Fruit fly (Drosophila melanogaster) whole organism, embryonic: Measurements from ENCODE around the gene Bx42.
A peak's percentile ranks its signal among the peaks of the same experiment; 100 is the strongest.

Source experiments
- Antp ChIP-seq: fragments of 200-800 bp; sonication (Bioruptor generic); optimal IDR thresholded peaks from 3 replicates; lab custom pipeline; 2016; ENCODE audit warnings: missing biosample characterization, missing genetic modification characterization
- Atf-2 ChIP-seq: fragments of 200-800 bp; sonication (Bioruptor generic); optimal IDR thresholded peaks from 2 replicates; lab custom pipeline; 2016; ENCODE audit warnings: missing biosample characterization, missing genetic modification characterization
- CG11085 ChIP-seq: fragments of 200-800 bp; sonication (Bioruptor generic); IDR thresholded peaks from 2 replicates; pipeline ENCODE4 v1.3.6; 2022; ENCODE audit warnings: missing biosample characterization, missing genetic modification characterization
- CG11560 ChIP-seq: fragments of 200-800 bp; sonication (Bioruptor generic); IDR thresholded peaks from 3 replicates; pipeline ENCODE4 v1.3.6; 2022; ENCODE audit warnings: missing biosample characterization, missing genetic modification characterization
- CG11696 ChIP-seq: fragments of 200-800 bp; sonication (Bioruptor generic); IDR thresholded peaks from 2 replicates; pipeline ENCODE4 v1.3.6; 2022; ENCODE audit warnings: missing biosample characterization, missing genetic modification characterization
- CG12391 ChIP-seq: fragments of 200-800 bp; sonication (Bioruptor generic); optimal IDR thresholded peaks from 3 replicates; lab custom pipeline; 2018; ENCODE audit warnings: missing biosample characterization, mild to moderate bottlenecking, missing genetic modification characterization, moderate library complexity
- CG15269 ChIP-seq: fragments of 200-800 bp; sonication (Bioruptor generic); optimal IDR thresholded peaks from 2 replicates; lab custom pipeline; 2018; ENCODE audit warnings: missing biosample characterization, mild to moderate bottlenecking, missing genetic modification characterization, moderate library complexity
- CG1529 ChIP-seq: fragments of 200-800 bp; sonication (Bioruptor generic); optimal IDR thresholded peaks from 3 replicates; lab custom pipeline; 2018; ENCODE audit warnings: missing biosample characterization, missing genetic modification characterization
- CG17802 ChIP-seq: fragments of 200-800 bp; sonication (Bioruptor generic); optimal IDR thresholded peaks from 2 replicates; lab custom pipeline; 2018; ENCODE audit warnings: missing biosample characterization, mild to moderate bottlenecking, missing genetic modification characterization, moderate library complexity
- CG2116 ChIP-seq: fragments of 200-800 bp; sonication (Bioruptor generic); optimal IDR thresholded peaks from 3 replicates; lab custom pipeline; 2018; ENCODE audit warnings: missing biosample characterization, mild to moderate bottlenecking, missing genetic modification characterization
- CG3838 ChIP-seq: fragments of 200-800 bp; sonication (Bioruptor generic); optimal IDR thresholded peaks from 3 replicates; lab custom pipeline; 2016; ENCODE audit warnings: missing biosample characterization, missing genetic modification characterization
- CG3995 ChIP-seq: fragments of 200-800 bp; sonication (Bioruptor generic); optimal IDR thresholded peaks from 3 replicates; lab custom pipeline; 2016; ENCODE audit warnings: missing biosample characterization, missing genetic modification characterization
- CG42726 ChIP-seq: fragments of 200-800 bp; sonication (Bioruptor generic); IDR thresholded peaks from 2 replicates; pipeline ENCODE4 v1.3.6; 2022; ENCODE audit warnings: missing biosample characterization, missing genetic modification characterization; ENCODE audit not compliant: partially characterized antibody
- CG4707 ChIP-seq: fragments of 200-800 bp; sonication (Bioruptor generic); optimal IDR thresholded peaks from 2 replicates; lab custom pipeline; 2018; ENCODE audit warnings: missing biosample characterization, mild to moderate bottlenecking, missing genetic modification characterization, moderate library complexity
- CG4854 ChIP-seq: fragments of 200-800 bp; sonication (Bioruptor generic); optimal IDR thresholded peaks from 2 replicates; lab custom pipeline; 2016; ENCODE audit warnings: missing biosample characterization, missing genetic modification characterization, inconsistent platforms
- CG6272 ChIP-seq: fragments of 200-800 bp; sonication (Bioruptor generic); IDR thresholded peaks from 2 replicates; pipeline ENCODE4 v1.3.6; 2022; ENCODE audit warnings: missing biosample characterization, missing genetic modification characterization
- CG6791 ChIP-seq: fragments of 200-800 bp; sonication (Bioruptor generic); IDR thresholded peaks from 3 replicates; pipeline ENCODE4 v1.3.6; 2022; ENCODE audit warnings: missing biosample characterization, missing genetic modification characterization; ENCODE audit not compliant: partially characterized antibody
- CG7556 ChIP-seq: fragments of 200-800 bp; sonication (Bioruptor generic); optimal IDR thresholded peaks from 2 replicates; lab custom pipeline; 2017; ENCODE audit warnings: missing biosample characterization, mild to moderate bottlenecking, missing genetic modification characterization
- CG8388 ChIP-seq: fragments of 200-800 bp; sonication (Bioruptor generic); optimal IDR thresholded peaks from 2 replicates; lab custom pipeline; 2019; ENCODE audit warnings: missing biosample characterization, mild to moderate bottlenecking, missing genetic modification characterization, moderate library complexity
- CG9727 ChIP-seq: fragments of 200-800 bp; sonication (Bioruptor generic); optimal IDR thresholded peaks from 3 replicates; lab custom pipeline; 2017; ENCODE audit warnings: missing biosample characterization, mild to moderate bottlenecking, missing genetic modification characterization
- Dek ChIP-seq: fragments of 200-800 bp; sonication (Bioruptor generic); optimal IDR thresholded peaks from 3 replicates; lab custom pipeline; 2019; ENCODE audit warnings: missing biosample characterization, mild to moderate bottlenecking, missing genetic modification characterization, moderate library complexity
- Gsc ChIP-seq: fragments of 200-800 bp; sonication (Bioruptor generic); IDR thresholded peaks from 2 replicates; pipeline ENCODE4 v1.3.6; 2022; ENCODE audit warnings: missing biosample characterization, missing genetic modification characterization
- Hand ChIP-seq: fragments of 200-800 bp; sonication (Bioruptor generic); optimal IDR thresholded peaks from 2 replicates; lab custom pipeline; 2017; ENCODE audit warnings: mild to moderate bottlenecking, missing biosample characterization, missing genetic modification reagents, missing genetic modification characterization
- Hey ChIP-seq: fragments of 200-800 bp; sonication (Bioruptor generic); optimal IDR thresholded peaks from 3 replicates; lab custom pipeline; 2018; ENCODE audit warnings: missing biosample characterization, mild to moderate bottlenecking, missing genetic modification characterization
- Hr51 ChIP-seq, 2 experiments: fragments of 200-800 bp; sonication (Bioruptor generic); optimal IDR thresholded peaks; 2 replicates in 1 of 2; 3 replicates in 1 of 2; lab custom pipeline; 2016 to 2018; ENCODE audit warnings: missing biosample characterization in 2 of 2, missing genetic modification characterization in 2 of 2, mild to moderate bottlenecking in 1 of 2, moderate library complexity in 1 of 2
- MESR4 ChIP-seq: fragments of 200-800 bp; sonication (Bioruptor generic); optimal IDR thresholded peaks from 2 replicates; lab custom pipeline; 2018; ENCODE audit warnings: missing biosample characterization, mild to moderate bottlenecking, missing genetic modification characterization, moderate library complexity
- Med ChIP-seq: fragments of 200-800 bp; sonication (Bioruptor generic); peaks from one replicate; lab custom pipeline; 2016; ENCODE audit warnings: missing biosample characterization, missing genetic modification characterization, mild to moderate bottlenecking, inconsistent platforms, moderate library complexity
- Ssrp ChIP-seq: fragments of 200-800 bp; sonication (Bioruptor generic); optimal IDR thresholded peaks from 2 replicates; lab custom pipeline; 2018; ENCODE audit warnings: missing biosample characterization, mild to moderate bottlenecking, missing genetic modification characterization, moderate library complexity
- Stat92E ChIP-seq, 3 experiments: fragments of >200 bp in 2 of 3; fragments of 200-800 bp in 1 of 3; sonication (Bioruptor generic) in 1 of 3; optimal IDR thresholded peaks; 2 replicates each; lab custom pipeline; 2017 to 2019; ENCODE audit warnings: missing biosample characterization in 3 of 3, missing genetic modification characterization in 3 of 3, mild to moderate bottlenecking in 1 of 3, moderate library complexity in 1 of 3
- YL-1 ChIP-seq: fragments of 200-800 bp; sonication (Bioruptor generic); optimal IDR thresholded peaks from 3 replicates; lab custom pipeline; 2017; ENCODE audit warnings: missing biosample characterization, mild to moderate bottlenecking, missing genetic modification characterization
- aop ChIP-seq: fragments of 200-800 bp; sonication (Bioruptor generic); IDR thresholded peaks from 2 replicates; pipeline ENCODE4 v1.3.6; 2022; ENCODE audit warnings: missing biosample characterization, missing genetic modification characterization
- ara ChIP-seq: fragments of 200-800 bp; sonication (Bioruptor generic); IDR thresholded peaks from 2 replicates; pipeline ENCODE4 v1.3.6; 2022; ENCODE audit warnings: missing biosample characterization, missing genetic modification characterization
- ase ChIP-seq: fragments of 200-800 bp; sonication (Bioruptor generic); IDR thresholded peaks from 3 replicates; pipeline ENCODE4 v1.3.6; 2022; ENCODE audit warnings: missing biosample characterization, missing genetic modification characterization
- fd3F ChIP-seq: fragments of 200-800 bp; sonication (Bioruptor generic); optimal IDR thresholded peaks from 2 replicates; lab custom pipeline; 2018; ENCODE audit warnings: missing biosample characterization, mild to moderate bottlenecking, missing genetic modification characterization, moderate library complexity
- lov ChIP-seq, 2 experiments: fragments of 200-800 bp in 1 of 2; fragments of >200 bp in 1 of 2; sonication (Bioruptor generic) in 1 of 2; IDR thresholded peaks in 1 of 2; optimal IDR thresholded peaks in 1 of 2; 2 replicates in 1 of 2; 3 replicates in 1 of 2; pipeline versions ENCODE4 v1.3.6 to Lab custom; 2017 to 2022; ENCODE audit warnings: missing biosample characterization in 1 of 2, missing genetic modification characterization in 1 of 2
- nerfin-1 ChIP-seq: fragments of 200-800 bp; sonication (Bioruptor generic); optimal IDR thresholded peaks from 3 replicates; lab custom pipeline; 2019; ENCODE audit warnings: missing biosample characterization, mild to moderate bottlenecking, missing genetic modification characterization, moderate library complexity
- odd ChIP-seq: fragments of 200-800 bp; sonication (Bioruptor generic); optimal IDR thresholded peaks from 2 replicates; lab custom pipeline; 2017; ENCODE audit warnings: missing biosample characterization, mild to moderate bottlenecking, missing genetic modification characterization
- pho ChIP-seq: fragments of 200-800 bp; sonication (Bioruptor generic); optimal IDR thresholded peaks from 2 replicates; lab custom pipeline; 2016; ENCODE audit warnings: missing biosample characterization, missing genetic modification characterization
- pita ChIP-seq: fragments of 200-800 bp; sonication (Bioruptor generic); optimal IDR thresholded peaks from 2 replicates; lab custom pipeline; 2017; ENCODE audit warnings: missing biosample characterization, mild to moderate bottlenecking, missing genetic modification characterization
- row ChIP-seq: fragments of 200-800 bp; sonication (Bioruptor generic); IDR thresholded peaks from 3 replicates; pipeline ENCODE4 v1.3.6; 2022; ENCODE audit warnings: missing biosample characterization, missing genetic modification characterization
- schlank ChIP-seq: fragments of 200-800 bp; sonication (Bioruptor generic); optimal IDR thresholded peaks from 2 replicates; lab custom pipeline; 2018; ENCODE audit warnings: missing biosample characterization, mild to moderate bottlenecking, missing genetic modification characterization
- shn ChIP-seq: fragments of 200-800 bp; sonication (Bioruptor generic); optimal IDR thresholded peaks from 3 replicates; lab custom pipeline; 2016; ENCODE audit warnings: missing biosample characterization, missing genetic modification characterization
- slou ChIP-seq: fragments of 200-800 bp; sonication (Bioruptor generic); optimal IDR thresholded peaks from 3 replicates; lab custom pipeline; 2016; ENCODE audit warnings: missing biosample characterization, missing genetic modification characterization
- sug ChIP-seq: fragments of 200-800 bp; optimal IDR thresholded peaks from 2 replicates; lab custom pipeline; 2019; ENCODE audit warnings: missing biosample characterization, mild to moderate bottlenecking, missing genetic modification characterization, moderate library complexity
- tap ChIP-seq: fragments of 200-800 bp; optimal IDR thresholded peaks from 3 replicates; lab custom pipeline; 2019; ENCODE audit warnings: missing biosample characterization, mild to moderate bottlenecking, missing genetic modification characterization, moderate library complexity
- tin ChIP-seq: fragments of 200-800 bp; sonication (Bioruptor generic); optimal IDR thresholded peaks from 3 replicates; lab custom pipeline; 2016; ENCODE audit warnings: missing biosample characterization, missing genetic modification characterization
- tll ChIP-seq, 2 experiments: fragments of 200-800 bp in 1 of 2; fragments of >200 bp in 1 of 2; sonication (Bioruptor generic) in 1 of 2; optimal IDR thresholded peaks; 2 replicates each; lab custom pipeline; 2017 to 2019; ENCODE audit warnings: missing biosample characterization in 2 of 2, missing genetic modification characterization in 2 of 2, mild to moderate bottlenecking in 1 of 2, moderate library complexity in 1 of 2
- unpg ChIP-seq: fragments of 200-800 bp; sonication (Bioruptor generic); optimal IDR thresholded peaks from 3 replicates; lab custom pipeline; 2018; ENCODE audit warnings: missing biosample characterization, mild to moderate bottlenecking, missing genetic modification characterization, moderate library complexity
- wdn ChIP-seq: fragments of 200-800 bp; sonication (Bioruptor generic); IDR thresholded peaks from 2 replicates; pipeline ENCODE4 v1.3.6; 2022; ENCODE audit warnings: missing biosample characterization, missing genetic modification characterization
- zen ChIP-seq: fragments of 200-800 bp; sonication (Bioruptor generic); optimal IDR thresholded peaks from 3 replicates; lab custom pipeline; 2018; ENCODE audit warnings: missing biosample characterization, mild to moderate bottlenecking, missing genetic modification characterization, moderate library complexity

The Bx42 gene

dm6 chrX:9082600-9082999 is 23.8 kb downstream of the Bx42 start, which contains the start of gene APC4 (continued):
- TF ChIP-seq CG17802 (tag; lab: Kevin White, UChicago), result no peak
- TF ChIP-seq CG42726 (GFP tag; lab: Robert Waterston, UW), result no peak
- no peak for TF ChIP-seq ara (GFP tag; lab: Robert Waterston, UW)
- TF ChIP-seq tap (tag; lab: Kevin White, UChicago), result no peak
- TF ChIP-seq row (GFP tag; lab: Robert Waterston, UW), result peak; percentile 75
- TF ChIP-seq slou, result no peak
- no peak for TF ChIP-seq CG3838 (GFP tag; lab: Kevin White, UChicago)
- peak; percentile 88 for TF ChIP-seq CG11560
- TF ChIP-seq CG8388 (GFP tag; lab: Kevin White, UChicago), result no peak
- TF ChIP-seq YL-1 (GFP tag; lab: Kevin White, UChicago), result no peak
- TF ChIP-seq CG11085 (GFP tag; lab: Robert Waterston, UW), result no peak
- no peak for TF ChIP-seq schlank (tag; lab: Kevin White, UChicago)
- TF ChIP-seq CG15269 (tag; lab: Kevin White, UChicago), result peak; percentile 34
- TF ChIP-seq odd, result peak; percentile 14
- peak; percentile 43 for TF ChIP-seq CG2116 (GFP tag; lab: Kevin White, UChicago)
- no peak for TF ChIP-seq Gsc (GFP tag; lab: Robert Waterston, UW)
- peak; percentile 40 for TF ChIP-seq CG7556 (GFP tag; lab: Kevin White, UChicago)
- TF ChIP-seq CG4707 (GFP tag; lab: Kevin White, UChicago), result no peak
- TF ChIP-seq Hr51 (GFP tag; optimal IDR thresholded peaks at IDR 0.05; lab: Kevin White, UChicago), result peak in 1 of 2 experiments; percentile 41
- TF ChIP-seq unpg (GFP tag; lab: Kevin White, UChicago), result no peak
- no peak for TF ChIP-seq CG4854 (GFP tag; lab: Kevin White, UChicago)
- TF ChIP-seq CG3995 (GFP tag; lab: Kevin White, UChicago), result no peak
- no peak for TF ChIP-seq pita (GFP tag; lab: Kevin White, UChicago)
- peak; percentile 50 for TF ChIP-seq sug (tag; lab: Kevin White, UChicago)
- no peak for TF ChIP-seq MESR4
- no peak for TF ChIP-seq CG6272 (GFP tag; lab: Robert Waterston, UW)
- TF ChIP-seq CG12391 (tag; lab: Kevin White, UChicago), result peak; percentile 56
- peak; percentile 19 for TF ChIP-seq Dek
- peak; percentile 6 for TF ChIP-seq CG9727 (GFP tag; lab: Kevin White, UChicago)
- TF ChIP-seq lov (optimal IDR thresholded peaks at IDR 0.05; lab: Kevin White, UChicago), result no peak
- TF ChIP-seq lov (GFP tag; IDR thresholded peaks at IDR 0.05; lab: Robert Waterston, UW), result no peak
- TF ChIP-seq ase (GFP tag; lab: Robert Waterston, UW), result no peak
- TF ChIP-seq tll (GFP tag; optimal IDR thresholded peaks at IDR 0.05; lab: Kevin White, UChicago), result no peak
- TF ChIP-seq Ssrp (tag; lab: Kevin White, UChicago), result peak; percentile 37
- no peak for TF ChIP-seq Hand (GFP tag; lab: Kevin White, UChicago)
- TF ChIP-seq zen (tag; lab: Kevin White, UChicago), result peak; percentile 13
- no peak for TF ChIP-seq CG6791 (GFP tag; lab: Robert Waterston, UW)
- TF ChIP-seq fd3F (GFP tag; lab: Kevin White, UChicago), result peak; percentile 0
- no peak for TF ChIP-seq CG1529 (GFP tag; lab: Kevin White, UChicago)
- peak; percentile 68 for TF ChIP-seq Med (GFP tag; lab: Kevin White, UChicago)
- no peak for TF ChIP-seq CG11696
- TF ChIP-seq Antp (GFP tag; lab: Kevin White, UChicago), result no peak
- peak; percentile 9 for TF ChIP-seq Atf-2 (GFP tag; lab: Kevin White, UChicago)
- TF ChIP-seq pho (GFP tag; lab: Kevin White, UChicago), result peak; percentile 24
- TF ChIP-seq aop (GFP tag; lab: Robert Waterston, UW), result no peak
- TF ChIP-seq wdn (GFP tag; lab: Robert Waterston, UW), result no peak
- TF ChIP-seq Stat92E (GFP tag; optimal IDR thresholded peaks at IDR 0.05; lab: Kevin White, UChicago), result no peak
- peak; percentile 1 for TF ChIP-seq nerfin-1
- TF ChIP-seq tin (GFP tag; lab: Kevin White, UChicago), result peak; percentile 25
- no peak for TF ChIP-seq shn (GFP tag; lab: Kevin White, UChicago)
- no peak for TF ChIP-seq Hey (tag; lab: Kevin White, UChicago)
